Fruit fly (Drosophila melanogaster): ENCODE data around the gene CG34375.

DNA sequence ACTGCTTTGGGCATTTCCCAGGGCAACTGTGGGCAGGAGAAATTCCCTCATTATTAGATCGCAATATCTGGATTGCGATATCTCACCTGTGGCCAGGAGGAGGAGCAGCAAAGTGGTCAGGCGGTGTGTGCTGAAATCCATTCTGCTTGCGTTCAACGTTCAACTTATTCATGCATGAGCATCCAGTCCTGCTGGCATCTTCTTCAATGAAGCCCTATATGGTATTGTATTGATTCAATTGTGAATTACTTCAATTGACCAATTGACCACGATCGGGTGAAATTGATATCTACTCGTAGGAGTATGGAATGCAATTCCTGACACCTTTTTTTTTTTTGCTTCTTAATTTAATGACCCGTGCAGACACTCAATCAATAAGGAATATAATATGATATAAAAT, 45.8 kb upstream of the CG34375 start:
- TF ChIP-seq lz (GFP tag; optimal IDR thresholded peaks at IDR 0.05) (no peak), CG15336 (GFP tag; IDR thresholded peaks at IDR 0.05) (no peak), CG11294 (GFP tag; IDR thresholded peaks at IDR 0.05) (no peak), fkh (GFP tag; optimal IDR thresholded peaks at IDR 0.05) (no peak), CG3032 (tag; optimal IDR thresholded peaks at IDR 0.05) (no peak), Blimp-1 (GFP tag; optimal IDR thresholded peaks at IDR 0.05) (no peak), CG3919 (GFP tag; optimal IDR thresholded peaks at IDR 0.05) (no peak), CG4318 (GFP tag; optimal IDR thresholded peaks at IDR 0.05) (no peak), Hr39 (GFP tag; optimal IDR thresholded peaks at IDR 0.05) (no peak)

Data from whole organism, prepupa.